Fruit fly (Drosophila melanogaster) whole organism, embryonic: ENCODE measurements around the gene CG42728.
A peak's percentile ranks its signal among the peaks of the same experiment; 100 is the strongest.

Experiments
- Adf1 ChIP-seq: fragments of 200-800 bp; sonication (Bioruptor generic); IDR thresholded peaks from 2 replicates; pipeline ENCODE4 v1.3.6; 2022; ENCODE audit warnings: missing biosample characterization, missing genetic modification characterization
- Asciz ChIP-seq: fragments of 200-800 bp; sonication (Bioruptor generic); optimal IDR thresholded peaks from 2 replicates; lab custom pipeline; 2017; ENCODE audit warnings: missing biosample characterization, mild to moderate bottlenecking, missing genetic modification characterization, missing genetic modification reagents
- Atf6 ChIP-seq: fragments of 200-800 bp; sonication (Bioruptor generic); IDR thresholded peaks from 2 replicates; pipeline ENCODE4 v1.3.6; 2022; ENCODE audit warnings: missing biosample characterization, missing genetic modification characterization
- Awh ChIP-seq: fragments of 200-800 bp; sonication (Bioruptor generic); IDR thresholded peaks from 2 replicates; pipeline ENCODE4, ENCODE4 v1.3.6; 2022; ENCODE audit warnings: missing biosample characterization, missing genetic modification characterization
- CG11085 ChIP-seq: fragments of 200-800 bp; sonication (Bioruptor generic); IDR thresholded peaks from 2 replicates; pipeline ENCODE4 v1.3.6; 2022; ENCODE audit warnings: missing biosample characterization, missing genetic modification characterization
- CG12104 ChIP-seq: fragments of 200-800 bp; sonication (Bioruptor generic); optimal IDR thresholded peaks from 3 replicates; lab custom pipeline; 2016; ENCODE audit warnings: missing biosample characterization, missing genetic modification characterization
- CG12391 ChIP-seq: fragments of 200-800 bp; sonication (Bioruptor generic); optimal IDR thresholded peaks from 3 replicates; lab custom pipeline; 2018; ENCODE audit warnings: missing biosample characterization, mild to moderate bottlenecking, missing genetic modification characterization, moderate library complexity
- CG12744 ChIP-seq: fragments of 200-800 bp; sonication (Bioruptor generic); optimal IDR thresholded peaks from 2 replicates; lab custom pipeline; 2016; ENCODE audit warnings: missing biosample characterization, missing genetic modification characterization
- CG12769 ChIP-seq: fragments of 200-800 bp; sonication (Bioruptor generic); optimal IDR thresholded peaks from 2 replicates; lab custom pipeline; 2019; ENCODE audit warnings: missing biosample characterization, mild to moderate bottlenecking, missing genetic modification characterization, moderate library complexity
- CG15479 ChIP-seq: fragments of 200-800 bp; sonication (Bioruptor generic); optimal IDR thresholded peaks from 3 replicates; lab custom pipeline; 2019; ENCODE audit warnings: missing biosample characterization, mild to moderate bottlenecking, missing genetic modification characterization, moderate library complexity
- CG1602 ChIP-seq: fragments of 200-800 bp; sonication (Bioruptor generic); optimal IDR thresholded peaks from 3 replicates; lab custom pipeline; 2016; ENCODE audit warnings: missing biosample characterization, missing genetic modification characterization
- CG16863 ChIP-seq: fragments of 200-800 bp; sonication (Bioruptor generic); optimal IDR thresholded peaks from 3 replicates; lab custom pipeline; 2016; ENCODE audit warnings: missing biosample characterization, missing genetic modification characterization
- CG18476 ChIP-seq: fragments of 200-800 bp; sonication (Bioruptor generic); optimal IDR thresholded peaks from 2 replicates; lab custom pipeline; 2016; ENCODE audit warnings: missing biosample characterization, mild to moderate bottlenecking, missing genetic modification characterization
- CG2712 ChIP-seq: fragments of 200-800 bp; optimal IDR thresholded peaks from 3 replicates; lab custom pipeline; 2019; ENCODE audit warnings: missing biosample characterization, mild to moderate bottlenecking, missing genetic modification characterization, moderate library complexity
- CG31224 ChIP-seq: fragments of 200-800 bp; sonication (Bioruptor generic); IDR thresholded peaks from 2 replicates; pipeline ENCODE4 v1.3.6; 2022; ENCODE audit warnings: missing biosample characterization, missing genetic modification characterization
- CG3726 ChIP-seq: fragments of 200-800 bp; sonication (Bioruptor generic); IDR thresholded peaks from 3 replicates; pipeline ENCODE4, ENCODE4 v1.3.6; 2022; ENCODE audit warnings: missing biosample characterization, missing genetic modification characterization
- CG4820 ChIP-seq: fragments of 200-800 bp; sonication (Bioruptor generic); optimal IDR thresholded peaks from 3 replicates; lab custom pipeline; 2016; ENCODE audit warnings: missing biosample characterization, missing genetic modification characterization
- CG5953 ChIP-seq: fragments of 200-800 bp; sonication (Bioruptor generic); IDR thresholded peaks from 2 replicates; pipeline ENCODE4 v1.3.6; 2022; ENCODE audit warnings: missing biosample characterization, missing genetic modification characterization
- CG7372 ChIP-seq: fragments of 200-800 bp; sonication (Bioruptor generic); IDR thresholded peaks from 2 replicates; pipeline ENCODE4 v1.3.6; 2022; ENCODE audit warnings: missing biosample characterization, missing genetic modification characterization
- CG8290 ChIP-seq, 3 experiments: fragments of 200-800 bp; sonication (Bioruptor generic); optimal IDR thresholded peaks; 2 replicates each; lab custom pipeline; 2016 to 2019; ENCODE audit warnings: missing biosample characterization in 3 of 3, missing genetic modification characterization in 3 of 3, mild to moderate bottlenecking in 2 of 3, moderate library complexity in 1 of 3
- CG8944 ChIP-seq: fragments of 200-800 bp; sonication (Bioruptor generic); optimal IDR thresholded peaks from 3 replicates; lab custom pipeline; 2016; ENCODE audit warnings: missing biosample characterization, missing genetic modification characterization
- Fer2 ChIP-seq: fragments of 200-800 bp; sonication (Bioruptor generic); optimal IDR thresholded peaks from 2 replicates; lab custom pipeline; 2018; ENCODE audit warnings: missing biosample characterization, mild to moderate bottlenecking, missing genetic modification characterization, moderate library complexity
- NC2α ChIP-seq: fragments of 200-800 bp; sonication (Bioruptor generic); optimal IDR thresholded peaks from 2 replicates; lab custom pipeline; 2016; ENCODE audit warnings: missing biosample characterization, missing genetic modification characterization
- Neu2 ChIP-seq: fragments of 200-800 bp; sonication (Bioruptor generic); optimal IDR thresholded peaks from 3 replicates; lab custom pipeline; 2016; ENCODE audit warnings: missing biosample characterization, missing genetic modification characterization, borderline replicate concordance
- Nf-YA ChIP-seq: fragments of 200-800 bp; sonication (Bioruptor generic); IDR thresholded peaks from 2 replicates; pipeline ENCODE4 v1.3.6; 2022; ENCODE audit warnings: missing biosample characterization, missing genetic modification characterization
- Pdp1 ChIP-seq, 2 experiments: fragments of 200-800 bp; sonication (Bioruptor generic); optimal IDR thresholded peaks; 3 replicates each; lab custom pipeline; 2016; ENCODE audit warnings: missing biosample characterization in 2 of 2, missing genetic modification characterization in 2 of 2, mild to moderate bottlenecking in 1 of 2, moderate library complexity in 1 of 2
- Poxn ChIP-seq: fragments of 200-800 bp; sonication (Bioruptor generic); IDR thresholded peaks from 2 replicates; pipeline ENCODE4 v1.3.6; 2022; ENCODE audit warnings: missing biosample characterization, missing genetic modification characterization
- Sox102F ChIP-seq: fragments of 200-800 bp; sonication (Bioruptor generic); optimal IDR thresholded peaks from 2 replicates; lab custom pipeline; 2018; ENCODE audit warnings: missing biosample characterization, mild to moderate bottlenecking, missing genetic modification characterization, moderate library complexity
- Sry-δ ChIP-seq: fragments of 200-800 bp; sonication (Bioruptor generic); optimal IDR thresholded peaks from 2 replicates; lab custom pipeline; 2016; ENCODE audit warnings: missing biosample characterization, missing genetic modification characterization
- Xbp1 ChIP-seq: fragments of 200-800 bp; sonication (Bioruptor generic); optimal IDR thresholded peaks from 3 replicates; lab custom pipeline; 2016; ENCODE audit warnings: missing biosample characterization, mild to moderate bottlenecking, missing genetic modification characterization
- ab ChIP-seq: fragments of 200-800 bp; sonication (Bioruptor generic); optimal IDR thresholded peaks from 2 replicates; lab custom pipeline; 2016; ENCODE audit warnings: missing biosample characterization, missing genetic modification characterization
- ac ChIP-seq: fragments of 200-800 bp; sonication (Bioruptor generic); optimal IDR thresholded peaks from 3 replicates; lab custom pipeline; 2017; ENCODE audit warnings: missing biosample characterization, mild to moderate bottlenecking, missing genetic modification characterization
- al ChIP-seq: fragments of 200-800 bp; sonication (Bioruptor generic); IDR thresholded peaks from 2 replicates; pipeline ENCODE4 v1.3.6; 2022; ENCODE audit warnings: missing biosample characterization, missing genetic modification characterization
- bab2 ChIP-seq: fragments of 200-800 bp; sonication (Bioruptor generic); optimal IDR thresholded peaks from 2 replicates; lab custom pipeline; 2016; ENCODE audit warnings: missing biosample characterization, missing genetic modification characterization
- chinmo ChIP-seq: fragments of 200-800 bp; sonication (Bioruptor generic); IDR thresholded peaks from 4 replicates; pipeline ENCODE4 v1.3.6; 2022; ENCODE audit warnings: missing biosample characterization, missing genetic modification characterization; ENCODE audit not compliant: partially characterized antibody
- ci ChIP-seq: fragments of 200-800 bp; sonication (Bioruptor generic); IDR thresholded peaks from 3 replicates; pipeline ENCODE4 v1.3.6; 2022; ENCODE audit warnings: missing biosample characterization, missing genetic modification characterization
- crc ChIP-seq: fragments of 200-800 bp; sonication (Bioruptor generic); optimal IDR thresholded peaks from 2 replicates; lab custom pipeline; 2016; ENCODE audit warnings: missing biosample characterization, missing genetic modification characterization
- dati ChIP-seq: fragments of 200-800 bp; sonication (Bioruptor generic); IDR thresholded peaks from 2 replicates; pipeline ENCODE4 v1.3.6; 2022; ENCODE audit warnings: missing biosample characterization, missing genetic modification characterization
- dpn ChIP-seq, 2 experiments: fragments of 200-800 bp; sonication (Bioruptor generic); optimal IDR thresholded peaks; 3 replicates each; lab custom pipeline; 2016; ENCODE audit warnings: missing biosample characterization in 2 of 2, missing genetic modification characterization in 2 of 2
- ems ChIP-seq: fragments of 200-800 bp; sonication (Bioruptor generic); optimal IDR thresholded peaks from 3 replicates; lab custom pipeline; 2016; ENCODE audit warnings: missing biosample characterization, missing genetic modification characterization
- ewg ChIP-seq: fragments of 200-800 bp; sonication (Bioruptor generic); optimal IDR thresholded peaks from 3 replicates; lab custom pipeline; 2017; ENCODE audit warnings: mild to moderate bottlenecking, missing biosample characterization, missing genetic modification reagents, missing genetic modification characterization
- jumu ChIP-seq: fragments of 200-800 bp; sonication (Bioruptor generic); optimal IDR thresholded peaks from 3 replicates; lab custom pipeline; 2016; ENCODE audit warnings: missing biosample characterization, missing genetic modification characterization
- lilli ChIP-seq: fragments of 200-800 bp; sonication (Bioruptor generic); optimal IDR thresholded peaks from 3 replicates; lab custom pipeline; 2016; ENCODE audit warnings: missing biosample characterization, missing genetic modification characterization
- lov ChIP-seq, 2 experiments: fragments of 200-800 bp in 1 of 2; fragments of >200 bp in 1 of 2; sonication (Bioruptor generic) in 1 of 2; IDR thresholded peaks in 1 of 2; optimal IDR thresholded peaks in 1 of 2; 2 replicates in 1 of 2; 3 replicates in 1 of 2; pipeline versions ENCODE4 v1.3.6 to Lab custom; 2017 to 2022; ENCODE audit warnings: missing biosample characterization in 1 of 2, missing genetic modification characterization in 1 of 2
- ro ChIP-seq: fragments of 200-800 bp; sonication (Bioruptor generic); IDR thresholded peaks from 2 replicates; pipeline ENCODE4 v1.3.6; 2022; ENCODE audit warnings: missing biosample characterization, missing genetic modification characterization
- row ChIP-seq: fragments of 200-800 bp; sonication (Bioruptor generic); IDR thresholded peaks from 3 replicates; pipeline ENCODE4 v1.3.6; 2022; ENCODE audit warnings: missing biosample characterization, missing genetic modification characterization
- sisA ChIP-seq: fragments of 200-800 bp; sonication (Bioruptor generic); IDR thresholded peaks from 2 replicates; pipeline ENCODE4 v1.3.6; 2022; ENCODE audit warnings: missing biosample characterization, missing genetic modification characterization
- sqz ChIP-seq: fragments of 200-800 bp; sonication (Bioruptor generic); optimal IDR thresholded peaks from 3 replicates; lab custom pipeline; 2018; ENCODE audit warnings: missing biosample characterization, mild to moderate bottlenecking, missing genetic modification characterization
- tap ChIP-seq: fragments of 200-800 bp; optimal IDR thresholded peaks from 3 replicates; lab custom pipeline; 2019; ENCODE audit warnings: missing biosample characterization, mild to moderate bottlenecking, missing genetic modification characterization, moderate library complexity

The CG42728 gene

dm6 chr3L:15532368-15533030, 4.5 kb upstream of the CG42728 start (continued):
- TF ChIP-seq CG7372 (GFP tag; lab: Robert Waterston, UW) (peak; percentile 23; the same call in 1 of the 2 replicates), Sox102F (peak; percentile 26), CG12391 (tag; lab: Kevin White, UChicago) (no peak), ci (GFP tag; lab: Robert Waterston, UW) (peak; percentile 54; the same call in 2 of the 3 replicates), sisA (GFP tag; lab: Robert Waterston, UW) (peak; percentile 42), Poxn (GFP tag; lab: Robert Waterston, UW) (no peak), NC2α (GFP tag; lab: Kevin White, UChicago) (no peak), CG16863 (GFP tag; lab: Kevin White, UChicago) (no peak), Fer2 (tag; lab: Kevin White, UChicago) (no peak), chinmo (GFP tag; lab: Robert Waterston, UW) (peak; percentile 86; the same call in 2 of the 4 replicates), ewg (GFP tag; lab: Kevin White, UChicago) (no peak), CG8290 (GFP tag; optimal IDR thresholded peaks at IDR 0.05; lab: Kevin White, UChicago) (no peak), CG8290 (tag; optimal IDR thresholded peaks at IDR 0.05; lab: Kevin White, UChicago) (peak in 1 of 2 experiments; percentile 26), CG12769 (tag; lab: Kevin White, UChicago) (peak; percentile 68), crc (GFP tag; lab: Kevin White, UChicago) (no peak), CG2712 (peak; percentile 61), CG12104 (peak; percentile 63), bab2 (no peak), CG31224 (GFP tag; lab: Robert Waterston, UW) (no peak), Pdp1 (GFP tag; optimal IDR thresholded peaks at IDR 0.05; lab: Kevin White, UChicago) (peak in 1 of 2 experiments; percentile 32), lilli (GFP tag; lab: Kevin White, UChicago) (no peak), CG11085 (GFP tag; lab: Robert Waterston, UW) (no peak), tap (tag; lab: Kevin White, UChicago) (no peak), CG15479 (GFP tag; lab: Kevin White, UChicago) (no peak), Asciz (GFP tag; lab: Kevin White, UChicago) (peak; percentile 6), CG1602 (GFP tag; lab: Kevin White, UChicago) (no peak), ab (GFP tag; lab: Kevin White, UChicago) (no peak), dpn (GFP tag; optimal IDR thresholded peaks at IDR 0.05; lab: Kevin White, UChicago) (no peak), al (GFP tag; lab: Robert Waterston, UW) (peak; percentile 35; the same call in 1 of the 2 replicates), Adf1 (peak; percentile 76), CG5953 (GFP tag; lab: Robert Waterston, UW) (no peak), CG8944 (GFP tag; lab: Kevin White, UChicago) (no peak), row (GFP tag; lab: Robert Waterston, UW) (peak; percentile 48), ro (no peak), Awh (GFP tag; lab: Robert Waterston, UW) (0 out of 2 replicates have a peak, but pooled peaks have one; percentile 41), ac (GFP tag; lab: Kevin White, UChicago) (no peak), lov (optimal IDR thresholded peaks at IDR 0.05; lab: Kevin White, UChicago) (no peak), lov (GFP tag; IDR thresholded peaks at IDR 0.05; lab: Robert Waterston, UW) (0 out of 3 replicates have a peak, but pooled peaks have one; percentile 27), CG4820 (GFP tag; lab: Kevin White, UChicago) (peak; percentile 44), CG12744 (GFP tag; lab: Kevin White, UChicago) (no peak), CG3726 (GFP tag; lab: Robert Waterston, UW) (0 out of 3 replicates have a peak, but pooled peaks have one; percentile 11), Sry-δ (GFP tag; lab: Kevin White, UChicago) (no peak), Atf6 (peak; percentile 52; the same call in 1 of the 2 replicates), CG18476 (GFP tag; lab: Kevin White, UChicago) (peak; percentile 23), jumu (GFP tag; lab: Kevin White, UChicago) (no peak), dati (GFP tag; lab: Robert Waterston, UW) (no peak), Neu2 (GFP tag; lab: Kevin White, UChicago) (no peak), Xbp1 (GFP tag; lab: Kevin White, UChicago) (peak; percentile 3), sqz (GFP tag; lab: Kevin White, UChicago) (no peak), Nf-YA (GFP tag; lab: Robert Waterston, UW) (peak; percentile 53; the same call in 1 of the 2 replicates), ems (GFP tag; lab: Kevin White, UChicago) (no peak)
